Worm (Caenorhabditis elegans) whole organism, mixed stage, embryonic: ENCODE results near the gene F38B7.3.

Experiments used
- elt-1 ChIP-seq: sonication (generic microtip); optimal IDR thresholded peaks from 2 replicates; lab custom pipeline; 2017; ENCODE audit warnings: missing genetic modification characterization, mild to moderate bottlenecking, missing compliant biosample characterization, antibody characterized with exemption, moderate library complexity, borderline replicate concordance; ENCODE audit not compliant: insufficient read depth
- lin-13 ChIP-seq: fragments of 150-350 bp; optimal IDR thresholded peaks from 2 replicates; lab custom pipeline; 2014; ENCODE audit warnings: missing biosample characterization, missing genetic modification characterization
- nhr-28 ChIP-seq: fragments of 150-350 bp; optimal IDR thresholded peaks from 2 replicates; lab custom pipeline; 2014; ENCODE audit warnings: missing biosample characterization, missing genetic modification characterization
- nhr-76 ChIP-seq: sonication (generic microtip); optimal IDR thresholded peaks from 2 replicates; lab custom pipeline; 2017; ENCODE audit warnings: missing biosample characterization, missing genetic modification characterization
- pha-4 ChIP-seq: fragments of 150-350 bp; optimal IDR thresholded peaks from 2 replicates; lab custom pipeline; 2018; ENCODE audit warnings: missing biosample characterization, missing genetic modification reagents, missing genetic modification characterization

ce11 chrV:11531100-11531499, 17.8 kb upstream of the F38B7.3 start:
- no peak for TF ChIP-seq elt-1 (tag; lab: Kevin White, UChicago)
- no peak for TF ChIP-seq nhr-76
- TF ChIP-seq lin-13 (tag; lab: Kevin White, UChicago) = no peak
- TF ChIP-seq nhr-28 = no peak
- no peak for TF ChIP-seq pha-4 (tag; lab: Kevin White, UChicago)
